Worm (Caenorhabditis elegans) whole organism, L4 larva: Measurements from ENCODE around the gene bec-1.

Experiments
- F10B5.3 ChIP-seq: sonication (generic microtip); optimal IDR thresholded peaks from 2 replicates; lab custom pipeline; 2016; ENCODE audit warnings: mild to moderate bottlenecking, missing genetic modification characterization, missing compliant biosample characterization
- F26F4.8 ChIP-seq: fragments of 200-800 bp; sonication (Bioruptor generic); conservative IDR thresholded peaks from 2 replicates; pipeline ENCODE4 v1.3.6; 2022; ENCODE audit warnings: missing genetic modification characterization, missing compliant biosample characterization
- F49E8.2 ChIP-seq: sonication (generic microtip); optimal IDR thresholded peaks from 2 replicates; lab custom pipeline; 2016; ENCODE audit warnings: missing compliant biosample characterization, mild to moderate bottlenecking, missing genetic modification characterization, borderline replicate concordance
- R02D3.7 ChIP-seq: fragments of 150-350 bp; sonication (generic microtip); optimal IDR thresholded peaks from 3 replicates; lab custom pipeline; 2014; ENCODE audit warnings: missing biosample characterization, missing genetic modification characterization
- T20F7.1 ChIP-seq: fragments of 200-800 bp; sonication (Bioruptor generic); optimal IDR thresholded peaks from 2 replicates; lab custom pipeline; 2018; ENCODE audit warnings: mild to moderate bottlenecking, missing genetic modification characterization, missing compliant biosample characterization
- Y48G9A.11 ChIP-seq: fragments of 200-800 bp; sonication (Bioruptor generic); IDR thresholded peaks from 2 replicates; pipeline ENCODE4 v1.3.6; 2022; ENCODE audit warnings: missing genetic modification reagents, missing genetic modification characterization, missing compliant biosample characterization
- Y5F2A.4 ChIP-seq: fragments of 200-800 bp; sonication (Bioruptor generic); optimal IDR thresholded peaks from 2 replicates; lab custom pipeline; 2018; ENCODE audit warnings: mild to moderate bottlenecking, missing genetic modification characterization, missing compliant biosample characterization
- ZK546.5 ChIP-seq, 2 experiments: sonication (generic microtip); optimal IDR thresholded peaks; 2 replicates each; lab custom pipeline; 2017; ENCODE audit warnings: missing biosample characterization in 2 of 2, missing genetic modification characterization in 2 of 2
- aha-1 ChIP-seq: fragments of 150-350 bp; peaks from one replicate; lab custom pipeline; 2014; ENCODE audit warnings: missing biosample characterization, missing genetic modification characterization
- arid-1 ChIP-seq: fragments of 200-800 bp; sonication (Bioruptor generic); conservative IDR thresholded peaks from 2 replicates; pipeline ENCODE4 v1.3.6; 2022; ENCODE audit warnings: missing genetic modification reagents, missing genetic modification characterization, missing compliant biosample characterization
- ceh-20 ChIP-seq: fragments of 200-800 bp; sonication (Bioruptor generic); IDR thresholded peaks from 2 replicates; pipeline ENCODE4 v1.3.6; 2022; ENCODE audit warnings: missing genetic modification reagents, missing genetic modification characterization, missing compliant biosample characterization
- ceh-32 ChIP-seq: sonication (generic microtip); optimal IDR thresholded peaks from 2 replicates; lab custom pipeline; 2016; ENCODE audit warnings: mild to moderate bottlenecking, missing genetic modification characterization, missing compliant biosample characterization; ENCODE audit not compliant: poor library complexity
- ceh-44 ChIP-seq: fragments of 200-800 bp; sonication (Bioruptor generic); IDR thresholded peaks from 2 replicates; pipeline ENCODE4 v1.3.6; 2022; ENCODE audit warnings: missing genetic modification reagents, missing genetic modification characterization, missing compliant biosample characterization
- ceh-82 ChIP-seq: sonication (generic microtip); optimal IDR thresholded peaks from 2 replicates; lab custom pipeline; 2017; ENCODE audit warnings: missing biosample characterization, missing genetic modification characterization
- cey-2 ChIP-seq: sonication (generic microtip); optimal IDR thresholded peaks from 3 replicates; lab custom pipeline; 2017; ENCODE audit warnings: missing genetic modification characterization, mild to moderate bottlenecking, missing compliant biosample characterization, antibody characterized with exemption, borderline replicate concordance; ENCODE audit not compliant: insufficient read depth
- daf-12 ChIP-seq: fragments of 150-350 bp; optimal IDR thresholded peaks from 2 replicates; lab custom pipeline; 2014; ENCODE audit warnings: missing biosample characterization, missing genetic modification reagents, missing genetic modification characterization
- daf-19 ChIP-seq: fragments of 200-800 bp; sonication (Bioruptor generic); conservative IDR thresholded peaks from 2 replicates; pipeline ENCODE4 v1.3.6; 2022; ENCODE audit warnings: missing genetic modification characterization, missing compliant biosample characterization
- dmd-6 ChIP-seq: fragments of 200-800 bp; sonication (Bioruptor generic); IDR thresholded peaks from 2 replicates; pipeline ENCODE4 v1.3.6; 2022; ENCODE audit warnings: missing genetic modification reagents, missing genetic modification characterization, missing compliant biosample characterization
- dpl-1 ChIP-seq: fragments of 150-350 bp; optimal IDR thresholded peaks from 2 replicates; lab custom pipeline; 2014; ENCODE audit warnings: missing biosample characterization, missing genetic modification reagents, missing genetic modification characterization
- duxl-1 ChIP-seq: sonication (generic microtip); optimal IDR thresholded peaks from 2 replicates; lab custom pipeline; 2016; ENCODE audit warnings: mild to moderate bottlenecking, missing genetic modification characterization, moderate library complexity, missing compliant biosample characterization; ENCODE audit not compliant: poor library complexity
- dve-1 ChIP-seq: sonication (generic microtip); optimal IDR thresholded peaks from 2 replicates; lab custom pipeline; 2017; ENCODE audit warnings: antibody characterized with exemption, mild to moderate bottlenecking, missing genetic modification characterization, missing compliant biosample characterization; ENCODE audit not compliant: insufficient read depth
- egl-27 ChIP-seq: sonication (generic microtip); optimal IDR thresholded peaks from 3 replicates; lab custom pipeline; 2017; ENCODE audit warnings: missing biosample characterization, missing genetic modification reagents, missing genetic modification characterization
- fos-1 ChIP-seq: fragments of 150-350 bp; optimal IDR thresholded peaks from 2 replicates; lab custom pipeline; 2014; ENCODE audit warnings: missing biosample characterization, missing genetic modification characterization
- gei-8 ChIP-seq: fragments of 200-800 bp; sonication (Bioruptor generic); optimal IDR thresholded peaks from 2 replicates; lab custom pipeline; 2018; ENCODE audit warnings: mild to moderate bottlenecking, missing genetic modification characterization, missing compliant biosample characterization
- hif-1 ChIP-seq, 2 experiments: sonication (generic microtip); optimal IDR thresholded peaks; 2 replicates each; lab custom pipeline; 2016 to 2017; ENCODE audit warnings: missing compliant biosample characterization in 2 of 2, missing genetic modification characterization in 2 of 2, missing genetic modification reagents in 2 of 2, missing genotype in 2 of 2, mild to moderate bottlenecking in 1 of 2
- hmg-1.1 ChIP-seq: fragments of 200-800 bp; sonication (Bioruptor generic); IDR thresholded peaks from 2 replicates; pipeline ENCODE4 v1.3.6; 2022; ENCODE audit warnings: missing genetic modification reagents, missing genetic modification characterization, missing compliant biosample characterization
- lim-7 ChIP-seq: fragments of 200-800 bp; sonication (Bioruptor generic); IDR thresholded peaks from 2 replicates; pipeline ENCODE4 v1.3.6; 2022; ENCODE audit warnings: missing genetic modification characterization, missing compliant biosample characterization
- lin-38 ChIP-seq: fragments of 200-800 bp; sonication (Bioruptor generic); IDR thresholded peaks from 2 replicates; pipeline ENCODE4 v1.3.6; 2022; ENCODE audit warnings: missing genetic modification reagents, missing genetic modification characterization, missing compliant biosample characterization
- madf-9 ChIP-seq: fragments of 200-800 bp; sonication (Bioruptor generic); conservative IDR thresholded peaks from 2 replicates; pipeline ENCODE4 v1.3.6; 2022; ENCODE audit warnings: missing genetic modification reagents, missing genetic modification characterization, missing compliant biosample characterization
- mdl-1 ChIP-seq, 2 experiments: fragments of 150-350 bp in 1 of 2; sonication (generic microtip) in 1 of 2; optimal IDR thresholded peaks; 2 replicates each; lab custom pipeline; 2014 to 2017; ENCODE audit warnings: missing biosample characterization in 2 of 2, missing genetic modification characterization in 2 of 2
- mxl-3 ChIP-seq: fragments of 200-800 bp; sonication (Bioruptor generic); optimal IDR thresholded peaks from 2 replicates; lab custom pipeline; 2018; ENCODE audit warnings: mild to moderate bottlenecking, missing genetic modification characterization, missing compliant biosample characterization
- nhr-111 ChIP-seq: fragments of 200-800 bp; sonication (Bioruptor generic); optimal IDR thresholded peaks from 2 replicates; lab custom pipeline; 2018; ENCODE audit warnings: mild to moderate bottlenecking, missing genetic modification characterization, missing compliant biosample characterization
- nhr-28 ChIP-seq: fragments of 150-350 bp; optimal IDR thresholded peaks from 2 replicates; lab custom pipeline; 2014; ENCODE audit warnings: missing biosample characterization, missing genetic modification characterization
- nhr-48 ChIP-seq: sonication (generic microtip); optimal IDR thresholded peaks from 2 replicates; lab custom pipeline; 2016; ENCODE audit warnings: mild to moderate bottlenecking, missing genetic modification characterization, missing compliant biosample characterization
- nhr-76 ChIP-seq: fragments of 150-350 bp; optimal IDR thresholded peaks from 2 replicates; lab custom pipeline; 2014; ENCODE audit warnings: missing biosample characterization, missing genetic modification characterization
- pha-4 ChIP-seq, 2 experiments: fragments of 150-350 bp in 1 of 2; fragments of 200-800 bp in 1 of 2; sonication (Bioruptor generic) in 1 of 2; IDR thresholded peaks in 1 of 2; optimal IDR thresholded peaks in 1 of 2; 2 replicates each; pipeline versions ENCODE4 v1.3.6 to Lab custom; 2014 to 2022; ENCODE audit warnings: missing genetic modification characterization in 2 of 2, missing genetic modification reagents in 2 of 2, missing biosample characterization in 1 of 2, missing compliant biosample characterization in 1 of 2
- sdz-12 ChIP-seq: fragments of 200-800 bp; sonication (Bioruptor generic); optimal IDR thresholded peaks from 2 replicates; lab custom pipeline; 2018; ENCODE audit warnings: mild to moderate bottlenecking, missing genetic modification characterization, missing compliant biosample characterization
- skn-1 ChIP-seq: fragments of 150-350 bp; optimal IDR thresholded peaks from 2 replicates; lab custom pipeline; 2014; ENCODE audit warnings: missing biosample characterization, missing genetic modification characterization
- snpc-1.2 ChIP-seq: fragments of 200-800 bp; sonication (Bioruptor generic); IDR thresholded peaks from 2 replicates; pipeline ENCODE4 v1.3.6; 2022; ENCODE audit warnings: missing genetic modification reagents, missing genetic modification characterization, missing compliant biosample characterization
- tra-1 ChIP-seq: fragments of 200-800 bp; sonication (Bioruptor generic); IDR thresholded peaks from 2 replicates; pipeline ENCODE4 v1.3.6; 2022; ENCODE audit warnings: missing genetic modification reagents, missing genetic modification characterization, missing compliant biosample characterization
- unc-130 ChIP-seq: sonication (generic microtip); optimal IDR thresholded peaks from 2 replicates; lab custom pipeline; 2016; ENCODE audit warnings: missing genetic modification reagents, missing genetic modification characterization, missing compliant biosample characterization
- unc-39 ChIP-seq: sonication (generic microtip); optimal IDR thresholded peaks from 2 replicates; lab custom pipeline; 2017; ENCODE audit warnings: missing biosample characterization, missing genetic modification characterization
- vab-7 ChIP-seq: fragments of 200-800 bp; sonication (Bioruptor generic); IDR thresholded peaks from 2 replicates; pipeline ENCODE4 v1.3.6; 2022; ENCODE audit warnings: missing genetic modification reagents, missing genetic modification characterization, missing compliant biosample characterization
- zfp-3 ChIP-seq: fragments of 200-800 bp; sonication (Bioruptor generic); conservative IDR thresholded peaks from 2 replicates; pipeline ENCODE4 v1.3.6; 2022; ENCODE audit warnings: missing genetic modification reagents, missing genetic modification characterization, missing compliant biosample characterization

Gene bec-1

DNA sequence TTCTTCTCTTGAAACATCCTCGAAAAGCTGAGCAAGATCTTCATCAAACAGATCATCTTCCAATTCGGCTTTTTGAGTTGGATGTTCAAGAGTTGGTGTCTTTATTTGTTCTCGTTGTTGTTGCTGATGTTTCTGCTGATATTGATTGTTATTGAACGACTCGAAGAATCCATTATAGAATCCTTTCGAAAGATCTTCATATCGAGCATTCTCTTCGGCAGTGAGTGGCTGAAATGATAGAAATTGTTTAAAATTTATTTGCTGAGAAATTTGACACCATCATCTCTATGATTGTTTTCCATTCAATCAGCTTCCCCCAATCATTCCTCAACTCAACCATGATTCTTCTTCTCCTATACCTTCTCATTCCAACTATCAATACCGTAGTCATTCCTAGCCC is 10.6 kb downstream of the bec-1 start, which contains the start of gene clec-178:
TSS of gene clec-178 (plus strand) at position 301 of the 400 bp plus-strand sequence.
- TF ChIP-seq nhr-48 (no peak), duxl-1 (tag; lab: Kevin White, UChicago) (no peak), ceh-32 (tag; lab: Kevin White, UChicago) (no peak), aha-1 (peak; percentile 63), unc-130 (GFP tag; lab: Kevin White, UChicago) (no peak), nhr-28 (no peak), Y48G9A.11 (GFP tag; lab: Robert Waterston, UW) (no peak)

DNA sequence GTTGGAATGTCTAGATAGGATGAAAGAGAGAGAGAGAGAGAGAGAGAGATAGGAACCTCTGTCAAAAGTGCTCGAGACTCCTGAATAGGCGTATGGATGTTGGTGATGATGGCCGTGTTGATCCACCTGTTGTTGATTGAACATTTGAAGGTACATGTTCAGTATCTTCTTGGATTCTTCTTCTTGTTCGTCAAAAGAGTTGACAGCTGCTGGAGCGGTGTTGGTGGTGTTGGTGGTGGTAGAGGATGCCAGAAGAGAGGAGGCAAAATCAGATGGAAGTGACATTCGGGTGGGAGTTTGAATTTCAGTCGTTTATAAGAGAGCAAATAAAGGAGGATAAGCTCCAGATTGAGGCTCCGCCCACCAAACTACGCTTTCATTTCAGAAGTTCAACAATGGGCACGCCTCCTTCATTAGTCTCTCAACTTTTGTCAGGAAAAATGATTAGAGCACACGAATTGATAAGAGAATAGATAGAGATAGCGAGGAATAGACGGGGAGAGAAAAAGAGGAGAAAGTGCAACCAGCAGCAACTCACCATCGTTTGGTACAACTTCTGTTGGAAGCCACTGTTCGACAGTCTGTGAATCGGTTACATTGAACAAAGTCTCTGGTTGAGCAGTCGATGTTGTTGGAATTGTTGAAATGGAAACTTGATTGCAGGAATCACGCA is 11.3 kb downstream of the bec-1 start:
- peak; percentile 39; the same call in 1 of the 2 replicates for TF ChIP-seq snpc-1.2 (GFP tag; lab: Robert Waterston, UW)
- TF ChIP-seq dmd-6 (GFP tag; lab: Robert Waterston, UW) = peak; percentile 35
- TF ChIP-seq daf-19 (GFP tag; lab: Robert Waterston, UW) = no peak
- TF ChIP-seq fos-1 (tag; lab: Kevin White, UChicago) = no peak
- peak; percentile 78 for TF ChIP-seq aha-1
- TF ChIP-seq dve-1 (tag; lab: Kevin White, UChicago) = peak; percentile 30
- 0 out of 2 replicates have a peak, but pooled peaks have one; percentile 50 for TF ChIP-seq zfp-3

DNA sequence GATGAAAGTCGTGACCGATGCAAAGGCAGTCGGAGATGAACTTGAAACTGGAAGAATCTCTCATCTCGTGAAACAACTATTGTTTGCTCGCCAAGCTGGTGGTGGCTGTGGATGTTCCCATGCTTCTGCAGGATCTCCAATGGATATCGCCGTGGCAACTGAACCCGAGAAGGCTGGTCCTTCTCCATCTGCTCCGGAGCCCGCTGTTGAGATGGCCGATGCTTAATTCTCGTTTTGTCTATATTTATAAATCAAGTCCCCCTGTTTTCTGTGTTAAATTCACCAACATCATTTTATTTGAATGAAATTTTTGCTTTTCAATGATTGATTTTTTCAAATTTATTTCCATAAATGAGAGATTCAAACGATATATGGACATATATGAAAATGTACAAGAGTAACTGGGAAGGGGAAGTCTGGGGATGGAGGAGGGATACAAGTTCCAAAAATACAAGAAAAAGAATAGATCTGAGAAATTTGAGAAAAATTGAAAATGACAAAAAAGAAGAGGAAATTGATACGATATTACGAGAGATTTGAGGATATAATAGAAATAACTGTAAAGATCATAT is 13.4 kb downstream of the bec-1 start:
- no peak for TF ChIP-seq Y5F2A.4
- no peak for TF ChIP-seq daf-12 (tag; lab: Kevin White, UChicago)
- no peak for TF ChIP-seq nhr-28
- no peak for TF ChIP-seq ceh-82
- TF ChIP-seq hif-1 (tag; optimal IDR thresholded peaks at IDR 0.05; lab: Kevin White, UChicago) = no peak
- no peak for TF ChIP-seq cey-2 (tag; lab: Kevin White, UChicago)
- peak; percentile 22 for TF ChIP-seq pha-4 (GFP tag; IDR thresholded peaks at IDR 0.05; lab: Robert Waterston, UW)
- TF ChIP-seq pha-4 (tag; optimal IDR thresholded peaks at IDR 0.05; lab: Kevin White, UChicago) = no peak
- peak; percentile 45 for TF ChIP-seq lin-38 (GFP tag; lab: Robert Waterston, UW)
- TF ChIP-seq mdl-1 (tag; optimal IDR thresholded peaks at IDR 0.05; lab: Kevin White, UChicago) = no peak
- no peak for TF ChIP-seq nhr-76 (tag; lab: Kevin White, UChicago)
- TF ChIP-seq madf-9 = no peak
- TF ChIP-seq ZK546.5 (tag; optimal IDR thresholded peaks at IDR 0.05; lab: Kevin White, UChicago) = no peak
- TF ChIP-seq egl-27 (tag; lab: Kevin White, UChicago) = no peak
- no peak for TF ChIP-seq F10B5.3 (tag; lab: Kevin White, UChicago)
- TF ChIP-seq sdz-12 (GFP tag; lab: Kevin White, UChicago) = no peak
- TF ChIP-seq tra-1 = no peak
- TF ChIP-seq ceh-32 (tag; lab: Kevin White, UChicago) = no peak
- no peak for TF ChIP-seq hmg-1.1 (GFP tag; lab: Robert Waterston, UW)
- no peak; the same call in 1 of the 2 replicates for TF ChIP-seq dmd-6 (GFP tag; lab: Robert Waterston, UW)
- TF ChIP-seq unc-39 = no peak
- TF ChIP-seq ceh-20 (GFP tag; lab: Robert Waterston, UW) = peak; percentile 55
- no peak for TF ChIP-seq skn-1
- no peak for TF ChIP-seq F49E8.2 (tag; lab: Kevin White, UChicago)
- TF ChIP-seq ceh-44 (GFP tag; lab: Robert Waterston, UW) = no peak
- no peak for TF ChIP-seq arid-1 (GFP tag; lab: Robert Waterston, UW)
- TF ChIP-seq lim-7 (GFP tag; lab: Robert Waterston, UW) = no peak
- TF ChIP-seq nhr-111 = no peak
- TF ChIP-seq dpl-1 (GFP tag; lab: Kevin White, UChicago) = no peak
- TF ChIP-seq gei-8 (GFP tag; lab: Kevin White, UChicago) = no peak
- TF ChIP-seq vab-7 (GFP tag; lab: Robert Waterston, UW) = no peak
- TF ChIP-seq F26F4.8 (GFP tag; lab: Robert Waterston, UW) = no peak
- TF ChIP-seq T20F7.1 (GFP tag; lab: Kevin White, UChicago) = peak; percentile 60
- TF ChIP-seq mxl-3 (GFP tag; lab: Kevin White, UChicago) = no peak
- TF ChIP-seq R02D3.7 (tag; lab: Kevin White, UChicago) = no peak
